Worm (Caenorhabditis elegans) whole organism, young adult: ENCODE results near the gene sea-2.
A peak's percentile ranks its signal among the peaks of the same experiment; 100 is the strongest.

Experiments
- B0019.2 ChIP-seq: fragments of 200-800 bp; sonication (Bioruptor generic); conservative IDR thresholded peaks from 2 replicates; pipeline ENCODE4 v1.3.6; 2022; ENCODE audit warnings: missing genetic modification reagents, missing genetic modification characterization, missing compliant biosample characterization
- B0035.1 ChIP-seq: sonication (generic microtip); optimal IDR thresholded peaks from 2 replicates; lab custom pipeline; 2016; ENCODE audit warnings: missing genetic modification characterization, mild to moderate bottlenecking, missing compliant biosample characterization, missing genotype, missing genetic modification reagents
- B0336.3 ChIP-seq: fragments of 200-800 bp; sonication (Bioruptor generic); IDR thresholded peaks from 2 replicates; pipeline ENCODE4 v1.3.6; 2022; ENCODE audit warnings: missing genetic modification characterization, missing compliant biosample characterization
- C17E4.6 ChIP-seq: fragments of 200-800 bp; sonication (Bioruptor generic); IDR thresholded peaks from 2 replicates; pipeline ENCODE4 v1.3.6; 2022; ENCODE audit warnings: missing genetic modification reagents, missing genetic modification characterization, missing compliant biosample characterization
- D2030.7 ChIP-seq: fragments of 200-800 bp; sonication (Bioruptor generic); IDR thresholded peaks from 2 replicates; pipeline ENCODE4 v1.3.6; 2022; ENCODE audit warnings: missing genetic modification reagents, missing genetic modification characterization, missing compliant biosample characterization
- F23B12.7 ChIP-seq: sonication (generic microtip); optimal IDR thresholded peaks from 2 replicates; lab custom pipeline; 2017; ENCODE audit warnings: missing genetic modification characterization, mild to moderate bottlenecking, missing compliant biosample characterization, antibody characterized with exemption, moderate library complexity; ENCODE audit not compliant: insufficient read depth
- F33H1.4 ChIP-seq: fragments of 200-800 bp; sonication (Bioruptor generic); IDR thresholded peaks from 2 replicates; pipeline ENCODE4 v1.3.6; 2022; ENCODE audit warnings: missing genetic modification reagents, missing genetic modification characterization, missing compliant biosample characterization
- F39B2.1 ChIP-seq: fragments of 200-800 bp; sonication (Bioruptor generic); IDR thresholded peaks from 2 replicates; pipeline ENCODE4 v1.3.6; 2022; ENCODE audit warnings: missing genetic modification reagents, missing genetic modification characterization, missing compliant biosample characterization
- F49E8.2 ChIP-seq: sonication (generic microtip); optimal IDR thresholded peaks from 3 replicates; lab custom pipeline; 2017; ENCODE audit warnings: missing genetic modification characterization, mild to moderate bottlenecking, missing compliant biosample characterization, antibody characterized with exemption, moderate library complexity; ENCODE audit not compliant: insufficient read depth
- K12H6.12 ChIP-seq: fragments of 200-800 bp; sonication (Bioruptor generic); optimal IDR thresholded peaks from 2 replicates; lab custom pipeline; 2018; ENCODE audit warnings: mild to moderate bottlenecking, missing genetic modification characterization, missing compliant biosample characterization
- T26A5.8 ChIP-seq: sonication (generic microtip); optimal IDR thresholded peaks from 2 replicates; lab custom pipeline; 2016; ENCODE audit warnings: missing genetic modification characterization, missing compliant biosample characterization
- ZK185.1 ChIP-seq: sonication (generic microtip); optimal IDR thresholded peaks from 2 replicates; lab custom pipeline; 2016; ENCODE audit warnings: mild to moderate bottlenecking, missing genetic modification characterization, missing compliant biosample characterization; ENCODE audit not compliant: poor library complexity, severe bottlenecking
- atf-7 ChIP-seq: sonication (generic microtip); optimal IDR thresholded peaks from 2 replicates; lab custom pipeline; 2017; ENCODE audit warnings: mild to moderate bottlenecking, missing genetic modification characterization, missing compliant biosample characterization
- athp-1 ChIP-seq: sonication (generic microtip); optimal IDR thresholded peaks from 2 replicates; lab custom pipeline; 2017; ENCODE audit warnings: mild to moderate bottlenecking, missing genetic modification characterization, missing compliant biosample characterization
- attf-6 ChIP-seq: fragments of 200-800 bp; sonication (Bioruptor generic); IDR thresholded peaks from 2 replicates; pipeline ENCODE4 v1.3.6; 2022; ENCODE audit warnings: missing genetic modification reagents, missing genetic modification characterization, missing compliant biosample characterization
- cebp-1 ChIP-seq, 2 experiments: fragments of 200-800 bp in 1 of 2; sonication (Bioruptor generic) in 1 of 2; sonication (generic microtip) in 1 of 2; IDR thresholded peaks in 1 of 2; optimal IDR thresholded peaks in 1 of 2; 2 replicates each; pipeline versions ENCODE4 v1.3.6 to Lab custom; 2017 to 2022; ENCODE audit warnings: missing compliant biosample characterization in 2 of 2, missing genetic modification characterization in 2 of 2, mild to moderate bottlenecking in 1 of 2, missing genetic modification reagents in 1 of 2, moderate library complexity in 1 of 2
- ceh-100 ChIP-seq: fragments of 200-800 bp; sonication (Bioruptor generic); IDR thresholded peaks from 2 replicates; pipeline ENCODE4 v1.3.6; 2022; ENCODE audit warnings: missing genetic modification reagents, missing genetic modification characterization, missing compliant biosample characterization
- ceh-58 ChIP-seq: fragments of 200-800 bp; sonication (Bioruptor generic); IDR thresholded peaks from 2 replicates; pipeline ENCODE4 v1.3.6; 2022; ENCODE audit warnings: missing genetic modification characterization, missing compliant biosample characterization
- ceh-79 ChIP-seq: sonication (generic microtip); optimal IDR thresholded peaks from 2 replicates; lab custom pipeline; 2017; ENCODE audit warnings: mild to moderate bottlenecking, missing genetic modification characterization, missing compliant biosample characterization
- ceh-91 ChIP-seq: fragments of 200-800 bp; sonication (Bioruptor generic); IDR thresholded peaks from 2 replicates; pipeline ENCODE4 v1.3.6; 2022; ENCODE audit warnings: missing genetic modification reagents, missing genetic modification characterization, missing compliant biosample characterization
- dpff-1 ChIP-seq: sonication (generic microtip); optimal IDR thresholded peaks from 2 replicates; lab custom pipeline; 2017; ENCODE audit warnings: mild to moderate bottlenecking, missing genetic modification characterization, missing compliant biosample characterization
- efl-1 ChIP-seq: fragments of 150-350 bp; optimal IDR thresholded peaks from 2 replicates; lab custom pipeline; 2014; ENCODE audit warnings: missing biosample characterization, missing genetic modification reagents, missing genetic modification characterization
- egl-44 ChIP-seq: fragments of 200-800 bp; sonication (Bioruptor generic); IDR thresholded peaks from 2 replicates; pipeline ENCODE4 v1.3.6; 2022; ENCODE audit warnings: missing genetic modification reagents, missing genetic modification characterization, missing compliant biosample characterization
- ekl-4 ChIP-seq: fragments of 200-800 bp; sonication (Bioruptor generic); IDR thresholded peaks from 2 replicates; pipeline ENCODE4 v1.3.6; 2022; ENCODE audit warnings: missing genetic modification reagents, missing genetic modification characterization, missing compliant biosample characterization
- gei-17 ChIP-seq: fragments of 200-800 bp; sonication (Bioruptor generic); optimal IDR thresholded peaks from 2 replicates; lab custom pipeline; 2018; ENCODE audit warnings: mild to moderate bottlenecking, missing genetic modification characterization, missing compliant biosample characterization
- him-1 ChIP-seq: sonication (generic microtip); optimal IDR thresholded peaks from 2 replicates; lab custom pipeline; 2016; ENCODE audit warnings: missing genotype, missing genetic modification reagents, missing genetic modification characterization, missing compliant biosample characterization
- lag-1 ChIP-seq: fragments of 200-800 bp; sonication (Bioruptor generic); IDR thresholded peaks from 2 replicates; pipeline ENCODE4 v1.3.6; 2022; ENCODE audit warnings: missing genetic modification reagents, missing genetic modification characterization, missing compliant biosample characterization
- lin-35 ChIP-seq, 3 experiments: fragments of 150-350 bp in 2 of 3; sonication (generic microtip) in 1 of 3; optimal IDR thresholded peaks; 2 replicates each; lab custom pipeline; 2014 to 2018; ENCODE audit warnings: missing biosample characterization in 3 of 3, missing genetic modification characterization in 3 of 3, missing genetic modification reagents in 3 of 3
- lin-54 ChIP-seq: fragments of 200-800 bp; sonication (Bioruptor generic); optimal IDR thresholded peaks from 2 replicates; lab custom pipeline; 2018; ENCODE audit warnings: mild to moderate bottlenecking, missing genetic modification characterization, missing compliant biosample characterization
- lir-1 ChIP-seq: fragments of 200-800 bp; sonication (Bioruptor generic); conservative IDR thresholded peaks from 2 replicates; pipeline ENCODE4 v1.3.6; 2022; ENCODE audit warnings: missing genetic modification reagents, missing genetic modification characterization, missing compliant biosample characterization
- madf-10 ChIP-seq: sonication (generic microtip); optimal IDR thresholded peaks from 2 replicates; lab custom pipeline; 2016; ENCODE audit warnings: mild to moderate bottlenecking, missing genetic modification characterization, missing compliant biosample characterization
- madf-3 ChIP-seq: fragments of 200-800 bp; sonication (Bioruptor generic); IDR thresholded peaks from 2 replicates; pipeline ENCODE4 v1.3.6; 2022; ENCODE audit warnings: missing genetic modification reagents, missing genetic modification characterization, missing compliant biosample characterization
- madf-6 ChIP-seq: fragments of 200-800 bp; sonication (Bioruptor generic); IDR thresholded peaks from 2 replicates; pipeline ENCODE4 v1.3.6; 2022; ENCODE audit warnings: missing genetic modification reagents, missing genetic modification characterization, missing compliant biosample characterization
- mcd-1 ChIP-seq: fragments of 200-800 bp; sonication (Bioruptor generic); IDR thresholded peaks from 2 replicates; pipeline ENCODE4 v1.3.6; 2022; ENCODE audit warnings: missing genetic modification reagents, missing genetic modification characterization, missing compliant biosample characterization
- nfya-2 ChIP-seq: fragments of 200-800 bp; sonication (Bioruptor generic); IDR thresholded peaks from 2 replicates; pipeline ENCODE4 v1.3.6; 2022; ENCODE audit warnings: missing genetic modification reagents, missing genetic modification characterization, missing compliant biosample characterization
- nhr-27 ChIP-seq: fragments of 200-800 bp; sonication (Bioruptor generic); optimal IDR thresholded peaks from 2 replicates; lab custom pipeline; 2018; ENCODE audit warnings: mild to moderate bottlenecking, missing genetic modification characterization, moderate library complexity, missing compliant biosample characterization
- nhr-80 ChIP-seq: sonication (generic microtip); optimal IDR thresholded peaks from 2 replicates; lab custom pipeline; 2016; ENCODE audit warnings: missing genetic modification characterization, missing compliant biosample characterization
- pbrm-1 ChIP-seq: fragments of 200-800 bp; sonication (Bioruptor generic); IDR thresholded peaks from 2 replicates; pipeline ENCODE4 v1.3.6; 2022; ENCODE audit warnings: missing genetic modification reagents, missing genetic modification characterization, missing compliant biosample characterization
- rcor-1 ChIP-seq: fragments of 200-800 bp; sonication (Bioruptor generic); IDR thresholded peaks from 2 replicates; pipeline ENCODE4 v1.3.6; 2022; ENCODE audit warnings: missing genetic modification reagents, missing genetic modification characterization, missing compliant biosample characterization
- sea-2 ChIP-seq: fragments of 200-800 bp; sonication (Bioruptor generic); IDR thresholded peaks from 2 replicates; pipeline ENCODE4 v1.3.6; 2022; ENCODE audit warnings: missing genetic modification characterization, missing compliant biosample characterization
- snpc-3.4 ChIP-seq: sonication (generic microtip); optimal IDR thresholded peaks from 2 replicates; lab custom pipeline; 2017; ENCODE audit warnings: missing genetic modification characterization, mild to moderate bottlenecking, missing compliant biosample characterization, antibody characterized with exemption, moderate library complexity, missing genotype, missing genetic modification reagents
- sptf-2 ChIP-seq: fragments of 200-800 bp; sonication (Bioruptor generic); optimal IDR thresholded peaks from 2 replicates; lab custom pipeline; 2018; ENCODE audit warnings: mild to moderate bottlenecking, missing genetic modification characterization, missing compliant biosample characterization
- xnd-1 ChIP-seq: sonication (generic microtip); optimal IDR thresholded peaks from 2 replicates; lab custom pipeline; 2016; ENCODE audit warnings: missing genotype, missing genetic modification reagents, missing genetic modification characterization, missing compliant biosample characterization
- ztf-25 ChIP-seq: fragments of 200-800 bp; sonication (Bioruptor generic); IDR thresholded peaks from 2 replicates; pipeline ENCODE4 v1.3.6; 2022; ENCODE audit warnings: missing genetic modification reagents, missing genetic modification characterization, missing compliant biosample characterization
- ztf-26 ChIP-seq: sonication (generic microtip); optimal IDR thresholded peaks from 2 replicates; lab custom pipeline; 2017; ENCODE audit warnings: missing genetic modification characterization, missing compliant biosample characterization
- ztf-28 ChIP-seq: fragments of 200-800 bp; sonication (Bioruptor generic); IDR thresholded peaks from 2 replicates; pipeline ENCODE4 v1.3.6; 2022; ENCODE audit warnings: missing genetic modification reagents, missing genetic modification characterization, missing compliant biosample characterization

The sea-2 gene

DNA sequence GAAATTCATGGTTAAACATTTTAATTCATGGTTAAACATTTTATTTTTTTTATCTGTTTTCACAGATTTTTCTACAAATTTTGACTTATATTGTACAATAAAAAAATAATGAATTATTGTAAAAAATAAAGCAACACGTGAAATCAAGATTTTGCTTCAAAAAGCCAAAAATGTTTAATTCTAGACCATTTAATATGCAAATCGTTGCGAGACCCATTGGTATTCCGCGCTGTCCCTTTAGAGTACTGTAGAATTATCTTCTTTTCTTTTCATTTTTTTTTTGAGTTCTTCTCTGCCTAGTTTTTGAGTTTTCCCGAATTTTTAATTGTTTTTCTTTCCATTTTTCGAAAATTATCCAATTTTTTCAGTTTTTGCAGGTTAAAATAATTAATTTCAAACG, 16.1 kb upstream of the sea-2 start, which contains the start of gene Y14H12B.1 (continued):
- TF ChIP-seq ceh-100: no peak
- TF ChIP-seq, all 124 proteins: peak for 6

DNA sequence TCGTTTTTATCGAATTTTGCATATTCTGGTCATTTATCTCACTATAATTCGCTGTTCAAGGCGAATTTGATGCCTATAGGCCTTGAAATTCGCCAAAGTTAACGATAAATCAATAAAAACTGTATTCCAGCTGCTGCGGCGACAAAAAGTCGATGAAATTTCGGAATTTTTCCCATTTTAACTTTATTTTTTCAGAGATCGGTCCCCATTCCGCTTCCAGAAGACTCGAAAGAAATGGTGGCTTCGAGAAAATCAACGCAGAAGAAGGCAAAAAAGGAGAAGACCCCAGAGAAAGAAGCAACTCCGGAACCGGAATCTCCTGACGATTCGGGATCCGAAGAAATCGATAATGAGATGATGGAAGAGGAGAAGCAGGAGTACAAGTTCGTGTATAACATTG, 15.1 kb upstream of the sea-2 start:
- TF ChIP-seq madf-6 (peak; percentile 51; the same call in 1 of the 2 replicates), madf-3 (GFP tag; lab: Robert Waterston, UW) (peak; percentile 71; the same call in 1 of the 2 replicates), ekl-4 (0 out of 2 replicates have a peak, but pooled peaks have one; percentile 19), dpff-1 (no peak), him-1 (no peak), B0336.3 (GFP tag; lab: Robert Waterston, UW) (0 out of 2 replicates have a peak, but pooled peaks have one; percentile 27), lin-54 (GFP tag; lab: Kevin White, UChicago) (peak; percentile 2)

ce11 chrII:3935990-3936389, 14.2 kb upstream of the sea-2 start:
- TF ChIP-seq ZK185.1 (no peak), ekl-4 (no peak), athp-1 (tag; lab: Kevin White, UChicago) (no peak), madf-3 (GFP tag; lab: Robert Waterston, UW) (no peak), lir-1 (GFP tag; lab: Robert Waterston, UW) (no peak), nhr-27 (tag; lab: Kevin White, UChicago) (no peak), F39B2.1 (GFP tag; lab: Robert Waterston, UW) (no peak), rcor-1 (no peak), ztf-28 (GFP tag; lab: Robert Waterston, UW) (no peak), B0019.2 (no peak), B0035.1 (no peak), nfya-2 (GFP tag; lab: Robert Waterston, UW) (no peak), sea-2 (GFP tag; lab: Robert Waterston, UW) (no peak), mcd-1 (GFP tag; lab: Robert Waterston, UW) (no peak), F33H1.4 (GFP tag; lab: Robert Waterston, UW) (peak; percentile 62), gei-17 (GFP tag; lab: Kevin White, UChicago) (no peak), D2030.7 (GFP tag; lab: Robert Waterston, UW) (peak; percentile 49), madf-10 (no peak), attf-6 (GFP tag; lab: Robert Waterston, UW) (no peak), sptf-2 (GFP tag; lab: Kevin White, UChicago) (no peak), ceh-79 (no peak), T26A5.8 (no peak), ztf-25 (no peak), xnd-1 (peak; percentile 62), F49E8.2 (tag; lab: Kevin White, UChicago) (no peak), K12H6.12 (tag; lab: Kevin White, UChicago) (no peak), F23B12.7 (no peak), efl-1 (peak; percentile 82), egl-44 (GFP tag; lab: Robert Waterston, UW) (no peak), cebp-1 (GFP tag; IDR thresholded peaks at IDR 0.05; lab: Robert Waterston, UW) (no peak), cebp-1 (tag; optimal IDR thresholded peaks at IDR 0.05; lab: Kevin White, UChicago) (no peak), pbrm-1 (GFP tag; lab: Robert Waterston, UW) (no peak), lag-1 (no peak), ceh-91 (peak; percentile 67; the same call in 1 of the 2 replicates), ztf-26 (tag; lab: Kevin White, UChicago) (no peak), lin-35 (GFP tag; optimal IDR thresholded peaks at IDR 0.05; lab: Kevin White, UChicago) (no peak), snpc-3.4 (peak; percentile 31), atf-7 (no peak), C17E4.6 (GFP tag; lab: Robert Waterston, UW) (no peak), ceh-58 (GFP tag; lab: Robert Waterston, UW) (no peak), nhr-80 (tag; lab: Kevin White, UChicago) (no peak)
